Fruit fly (Drosophila melanogaster): ENCODE measurements around the gene JIL-1.

dm6 chr3L:11052760-11053259, 40.2 kb downstream of the JIL-1 start:
- TF ChIP-seq psq (optimal IDR thresholded peaks at IDR 0.05) (no peak), Myc (optimal IDR thresholded peaks at IDR 0.05) (no peak), h (optimal IDR thresholded peaks at IDR 0.05) (no peak), Sin3A (optimal IDR thresholded peaks at IDR 0.05) (no peak)
